Worm (Caenorhabditis elegans) whole organism, L4/young adult: ENCODE data around the gene pigt-1.

Experiments
- W03F9.2 ChIP-seq: fragments of 150-350 bp; optimal IDR thresholded peaks from 2 replicates; lab custom pipeline; 2014; ENCODE audit warnings: missing biosample characterization, missing genetic modification characterization
- dao-5 ChIP-seq: sonication (generic microtip); optimal IDR thresholded peaks from 2 replicates; lab custom pipeline; 2016; ENCODE audit warnings: missing genotype, missing genetic modification characterization, moderate library complexity, missing compliant biosample characterization
- him-1 ChIP-seq: sonication (generic microtip); optimal IDR thresholded peaks from 2 replicates; lab custom pipeline; 2016; ENCODE audit warnings: missing genotype, missing genetic modification reagents, missing genetic modification characterization, missing compliant biosample characterization

pigt-1 gene

ce11 chrV:10961448-10961870 lies 2.8 kb upstream of the pigt-1 start:
- TF ChIP-seq him-1 (tag; lab: Kevin White, UChicago) (peak; percentile 73), dao-5 (tag; lab: Kevin White, UChicago) (no peak), W03F9.2 (tag; lab: Kevin White, UChicago) (peak; percentile 42)

- no peak for TF ChIP-seq him-1 (tag; lab: Kevin White, UChicago)
- no peak for TF ChIP-seq W03F9.2 (tag; lab: Kevin White, UChicago)
- no peak for TF ChIP-seq dao-5 (tag; lab: Kevin White, UChicago)
These were observed 1.9 kb upstream of the pigt-1 start, which contains the start of gene vps-36 for ce11 chrV:10960544-10960943. Gene vps-36, minus strand, starts transcription at chrV:10960669.

- TF ChIP-seq him-1 (tag; lab: Kevin White, UChicago) (no peak), dao-5 (tag; lab: Kevin White, UChicago) (no peak), W03F9.2 (tag; lab: Kevin White, UChicago) (no peak)
These were observed 2.7 kb downstream of the pigt-1 start, which contains the start of gene F17C11.13 for ce11 chrV:10955681-10956476. Gene F17C11.13, plus strand, starts transcription at chrV:10955923.

ce11 chrV:10954832-10955231 lies 3.8 kb downstream of the pigt-1 start, which contains the start of gene F17C11.6:
Gene F17C11.6, plus strand, starts transcription at chrV:10955121.
- TF ChIP-seq dao-5 (tag; lab: Kevin White, UChicago) = no peak
- TF ChIP-seq him-1 (tag; lab: Kevin White, UChicago) = no peak
- no peak for TF ChIP-seq W03F9.2 (tag; lab: Kevin White, UChicago)

ce11 chrV:10954334-10954733 lies 4.3 kb downstream of the pigt-1 start, which contains the start of gene clec-221:
Gene clec-221, minus strand, starts transcription at chrV:10954434.
- no peak for TF ChIP-seq W03F9.2 (tag; lab: Kevin White, UChicago)
- no peak for TF ChIP-seq him-1 (tag; lab: Kevin White, UChicago)
- no peak for TF ChIP-seq dao-5 (tag; lab: Kevin White, UChicago)

- TF ChIP-seq dao-5 (tag; lab: Kevin White, UChicago) (no peak), him-1 (tag; lab: Kevin White, UChicago) (no peak), W03F9.2 (tag; lab: Kevin White, UChicago) (no peak)
These were observed 5.0 kb downstream of the pigt-1 start for ce11 chrV:10953471-10954155.

ce11 chrV:10951655-10952278 lies 6.9 kb downstream of the pigt-1 start, which contains the start of gene F17C11.4:
Gene F17C11.4, plus strand, starts transcription at chrV:10951860.
- peak; percentile 62 for TF ChIP-seq W03F9.2 (tag; lab: Kevin White, UChicago)
- TF ChIP-seq him-1 (tag; lab: Kevin White, UChicago) = no peak

- no peak for TF ChIP-seq dao-5 (tag; lab: Kevin White, UChicago)
- TF ChIP-seq him-1 (tag; lab: Kevin White, UChicago) = no peak
- no peak for TF ChIP-seq W03F9.2 (tag; lab: Kevin White, UChicago)
These were observed 9.1 kb downstream of the pigt-1 start, which contains the start of gene col-153 for ce11 chrV:10949511-10949910. Gene col-153, plus strand, starts transcription at chrV:10949811.

ce11 chrV:10947930-10948329 lies 10.7 kb downstream of the pigt-1 start, which contains the start of gene F17C11.2:
Gene F17C11.2, plus strand, starts transcription at chrV:10948230.
- TF ChIP-seq W03F9.2 (tag; lab: Kevin White, UChicago) = no peak
- TF ChIP-seq dao-5 (tag; lab: Kevin White, UChicago) = no peak
- no peak for TF ChIP-seq him-1 (tag; lab: Kevin White, UChicago)

- TF ChIP-seq dao-5 (tag; lab: Kevin White, UChicago) (no peak), W03F9.2 (tag; lab: Kevin White, UChicago) (no peak), him-1 (tag; lab: Kevin White, UChicago) (no peak)
These were observed 11.4 kb downstream of the pigt-1 start for ce11 chrV:10947210-10947609.

ce11 chrV:10944903-10945302 lies 13.7 kb downstream of the pigt-1 start:
- no peak for TF ChIP-seq W03F9.2 (tag; lab: Kevin White, UChicago)
- no peak for TF ChIP-seq him-1 (tag; lab: Kevin White, UChicago)
- no peak for TF ChIP-seq dao-5 (tag; lab: Kevin White, UChicago)

ce11 chrV:10942161-10942560 lies 16.5 kb downstream of the pigt-1 start, which contains the start of gene zip-9:
Gene zip-9, plus strand, starts transcription at chrV:10942461.
- TF ChIP-seq dao-5 (tag; lab: Kevin White, UChicago) (no peak), W03F9.2 (tag; lab: Kevin White, UChicago) (no peak), him-1 (tag; lab: Kevin White, UChicago) (no peak)
